Worm (Caenorhabditis elegans) whole organism, L2 larva: ENCODE measurements around the gene gst-17.

Source experiments
- F13H6.1 ChIP-seq: sonication (generic microtip); optimal IDR thresholded peaks from 2 replicates; lab custom pipeline; 2016; ENCODE audit warnings: missing genetic modification characterization, missing compliant biosample characterization
- Y55F3AM.14 ChIP-seq: fragments of 200-800 bp; sonication (Bioruptor generic); optimal IDR thresholded peaks from 2 replicates; lab custom pipeline; 2018; ENCODE audit warnings: mild to moderate bottlenecking, missing genetic modification characterization, missing compliant biosample characterization
- ZK546.5 ChIP-seq: sonication (generic microtip); optimal IDR thresholded peaks from 2 replicates; lab custom pipeline; 2017; ENCODE audit warnings: missing biosample characterization, missing genetic modification characterization
- alr-1 ChIP-seq: fragments of 150-350 bp; optimal IDR thresholded peaks from 2 replicates; lab custom pipeline; 2014; ENCODE audit warnings: missing biosample characterization, missing genetic modification characterization
- aly-2 ChIP-seq: fragments of 150-350 bp; optimal IDR thresholded peaks from 2 replicates; lab custom pipeline; 2014; ENCODE audit warnings: missing biosample characterization, missing genetic modification characterization
- blmp-1 ChIP-seq: sonication (generic microtip); optimal IDR thresholded peaks from 2 replicates; lab custom pipeline; 2017; ENCODE audit warnings: missing genetic modification characterization, mild to moderate bottlenecking, missing compliant biosample characterization, antibody characterized with exemption, moderate library complexity; ENCODE audit not compliant: insufficient read depth
- ceh-16 ChIP-seq: fragments of 150-350 bp; optimal IDR thresholded peaks from 2 replicates; lab custom pipeline; 2014; ENCODE audit warnings: missing biosample characterization, missing genetic modification characterization
- ceh-82 ChIP-seq: fragments of 150-350 bp; optimal IDR thresholded peaks from 2 replicates; lab custom pipeline; 2014; ENCODE audit warnings: missing biosample characterization, missing genetic modification characterization
- dmd-4 ChIP-seq: sonication (generic microtip); optimal IDR thresholded peaks from 2 replicates; lab custom pipeline; 2017; ENCODE audit warnings: missing biosample characterization, missing genetic modification characterization
- elt-1 ChIP-seq: fragments of 150-350 bp; optimal IDR thresholded peaks from 2 replicates; lab custom pipeline; 2014; ENCODE audit warnings: missing biosample characterization, missing genetic modification characterization
- gmeb-1 ChIP-seq: fragments of 150-350 bp; optimal IDR thresholded peaks from 2 replicates; lab custom pipeline; 2014; ENCODE audit warnings: missing biosample characterization, missing genetic modification characterization
- lsy-2 ChIP-seq, 2 experiments: fragments of 150-350 bp in 1 of 2; sonication (generic microtip) in 1 of 2; optimal IDR thresholded peaks; 2 replicates each; lab custom pipeline; 2014 to 2017; ENCODE audit warnings: missing biosample characterization in 2 of 2, missing genetic modification characterization in 2 of 2
- mab-5 ChIP-seq: fragments of 150-350 bp; optimal IDR thresholded peaks from 2 replicates; lab custom pipeline; 2014; ENCODE audit warnings: missing biosample characterization, missing genetic modification characterization
- mbf-1 ChIP-seq: sonication (generic microtip); optimal IDR thresholded peaks from 2 replicates; lab custom pipeline; 2017; ENCODE audit warnings: missing biosample characterization, missing genetic modification characterization
- mdl-1 ChIP-seq, 2 experiments: fragments of 150-350 bp in 1 of 2; sonication (generic microtip) in 1 of 2; optimal IDR thresholded peaks; 2 replicates each; lab custom pipeline; 2017; ENCODE audit warnings: missing biosample characterization in 2 of 2, missing genetic modification characterization in 2 of 2
- nhr-11 ChIP-seq: fragments of 150-350 bp; optimal IDR thresholded peaks from 2 replicates; lab custom pipeline; 2014; ENCODE audit warnings: missing biosample characterization, missing genetic modification characterization
- nhr-12 ChIP-seq: fragments of 150-350 bp; optimal IDR thresholded peaks from 2 replicates; lab custom pipeline; 2014; ENCODE audit warnings: missing biosample characterization, missing genetic modification characterization
- nhr-129 ChIP-seq: fragments of 150-350 bp; optimal IDR thresholded peaks from 2 replicates; lab custom pipeline; 2014; ENCODE audit warnings: missing biosample characterization, missing genetic modification characterization
- nhr-21 ChIP-seq: fragments of 150-350 bp; optimal IDR thresholded peaks from 2 replicates; lab custom pipeline; 2014; ENCODE audit warnings: missing biosample characterization, missing genetic modification characterization
- nhr-237 ChIP-seq: fragments of 150-350 bp; optimal IDR thresholded peaks from 2 replicates; lab custom pipeline; 2014; ENCODE audit warnings: missing biosample characterization, missing genetic modification characterization
- nhr-25 ChIP-seq: fragments of 150-350 bp; sonication (generic microtip); optimal IDR thresholded peaks from 3 replicates; lab custom pipeline; 2014; ENCODE audit warnings: missing biosample characterization, missing genetic modification characterization
- nhr-77 ChIP-seq: fragments of 150-350 bp; optimal IDR thresholded peaks from 2 replicates; lab custom pipeline; 2014; ENCODE audit warnings: missing biosample characterization, missing genetic modification characterization
- peb-1 ChIP-seq: fragments of 150-350 bp; optimal IDR thresholded peaks from 2 replicates; lab custom pipeline; 2014; ENCODE audit warnings: missing biosample characterization, missing genetic modification characterization
- sem-4 ChIP-seq: fragments of 150-350 bp; optimal IDR thresholded peaks from 2 replicates; lab custom pipeline; 2014; ENCODE audit warnings: missing biosample characterization, missing genetic modification reagents, missing genetic modification characterization
- skn-1 ChIP-seq: sonication (generic microtip); optimal IDR thresholded peaks from 2 replicates; lab custom pipeline; 2017; ENCODE audit warnings: missing biosample characterization, missing genetic modification characterization
- sma-3 ChIP-seq: sonication (generic microtip); optimal IDR thresholded peaks from 2 replicates; lab custom pipeline; 2016; ENCODE audit warnings: missing genetic modification reagents, missing genetic modification characterization, missing compliant biosample characterization
- sma-9 ChIP-seq, 2 experiments: fragments of 150-350 bp in 1 of 2; sonication (generic microtip) in 1 of 2; optimal IDR thresholded peaks; 2 replicates each; lab custom pipeline; 2014 to 2016; ENCODE audit warnings: missing genetic modification characterization in 2 of 2, mild to moderate bottlenecking in 1 of 2, missing biosample characterization in 1 of 2, missing compliant biosample characterization in 1 of 2, missing genetic modification reagents in 1 of 2, moderate library complexity in 1 of 2
- snpc-4 ChIP-seq: fragments of 150-350 bp; optimal IDR thresholded peaks from 2 replicates; lab custom pipeline; 2014; ENCODE audit warnings: missing biosample characterization, missing genetic modification characterization
- unc-39 ChIP-seq: fragments of 150-350 bp; optimal IDR thresholded peaks from 2 replicates; lab custom pipeline; 2014; ENCODE audit warnings: missing biosample characterization, missing genetic modification characterization
- unc-55 ChIP-seq: fragments of 150-350 bp; sonication (generic microtip); optimal IDR thresholded peaks from 3 replicates; lab custom pipeline; 2014; ENCODE audit warnings: missing biosample characterization, missing genetic modification reagents, missing genetic modification characterization
- unc-62 ChIP-seq: fragments of 150-350 bp; optimal IDR thresholded peaks from 2 replicates; lab custom pipeline; 2014; ENCODE audit warnings: missing biosample characterization, missing genetic modification reagents, missing genetic modification characterization
- zag-1 ChIP-seq: fragments of 150-350 bp; optimal IDR thresholded peaks from 2 replicates; lab custom pipeline; 2014; ENCODE audit warnings: missing biosample characterization, missing genetic modification characterization
- ztf-4 ChIP-seq: fragments of 150-350 bp; optimal IDR thresholded peaks from 2 replicates; lab custom pipeline; 2014; ENCODE audit warnings: missing biosample characterization, missing genetic modification characterization

gst-17 gene

ce11 chrII:13595279-13595678, 35.3 kb downstream of the gst-17 start:
- TF ChIP-seq nhr-237 (tag; lab: Kevin White, UChicago) (no peak), Y55F3AM.14 (GFP tag; lab: Kevin White, UChicago) (no peak), unc-62 (GFP tag; lab: Kevin White, UChicago) (no peak), blmp-1 (tag; lab: Kevin White, UChicago) (no peak), ceh-82 (tag; lab: Kevin White, UChicago) (no peak), F13H6.1 (tag; lab: Kevin White, UChicago) (no peak), snpc-4 (tag; lab: Kevin White, UChicago) (no peak), dmd-4 (tag; lab: Kevin White, UChicago) (no peak), nhr-12 (no peak), nhr-21 (no peak), peb-1 (no peak), mdl-1 (tag; optimal IDR thresholded peaks at IDR 0.05; lab: Kevin White, UChicago) (no peak), nhr-129 (tag; lab: Kevin White, UChicago) (no peak), ztf-4 (no peak), lsy-2 (tag; optimal IDR thresholded peaks at IDR 0.05; lab: Kevin White, UChicago) (no peak), ceh-16 (tag; lab: Kevin White, UChicago) (no peak), nhr-11 (no peak), sem-4 (tag; lab: Kevin White, UChicago) (no peak), nhr-25 (no peak), mab-5 (tag; lab: Kevin White, UChicago) (no peak)

- no peak for TF ChIP-seq nhr-11
- TF ChIP-seq nhr-77 (tag; lab: Kevin White, UChicago), result no peak
- TF ChIP-seq sma-3, result peak; percentile 27
Observed at ce11 chrII:13593659-13594221, 36.9 kb downstream of the gst-17 start, which contains the start of gene clec-146. Gene clec-146 (minus strand): TSS chrII:13593774.

- no peak for TF ChIP-seq unc-55
- TF ChIP-seq peb-1, result no peak
- no peak for TF ChIP-seq lsy-2 (tag; optimal IDR thresholded peaks at IDR 0.05; lab: Kevin White, UChicago)
- TF ChIP-seq sma-9 (GFP tag; optimal IDR thresholded peaks at IDR 0.05; lab: Kevin White, UChicago), result no peak
- TF ChIP-seq sma-9 (tag; optimal IDR thresholded peaks at IDR 0.05; lab: Kevin White, UChicago), result no peak
- no peak for TF ChIP-seq alr-1 (tag; lab: Kevin White, UChicago)
- no peak for TF ChIP-seq zag-1 (tag; lab: Kevin White, UChicago)
- no peak for TF ChIP-seq nhr-12
- TF ChIP-seq mbf-1 (tag; lab: Kevin White, UChicago), result no peak
- TF ChIP-seq nhr-129 (tag; lab: Kevin White, UChicago), result no peak
- no peak for TF ChIP-seq unc-39 (tag; lab: Kevin White, UChicago)
- TF ChIP-seq Y55F3AM.14 (GFP tag; lab: Kevin White, UChicago), result no peak
- no peak for TF ChIP-seq gmeb-1
- TF ChIP-seq F13H6.1 (tag; lab: Kevin White, UChicago), result no peak
- no peak for TF ChIP-seq elt-1
- TF ChIP-seq skn-1 (tag; lab: Kevin White, UChicago), result no peak
- no peak for TF ChIP-seq ZK546.5 (tag; lab: Kevin White, UChicago)
- no peak for TF ChIP-seq nhr-237 (tag; lab: Kevin White, UChicago)
Observed at ce11 chrII:13590461-13590860, 40.1 kb downstream of the gst-17 start, which contains the start of gene clec-145. Gene clec-145 (minus strand): TSS chrII:13590561.

- TF ChIP-seq F13H6.1 (tag; lab: Kevin White, UChicago) (no peak), skn-1 (tag; lab: Kevin White, UChicago) (no peak), nhr-21 (no peak), zag-1 (tag; lab: Kevin White, UChicago) (no peak), Y55F3AM.14 (GFP tag; lab: Kevin White, UChicago) (no peak), sem-4 (tag; lab: Kevin White, UChicago) (no peak), nhr-129 (tag; lab: Kevin White, UChicago) (no peak), mdl-1 (tag; optimal IDR thresholded peaks at IDR 0.05; lab: Kevin White, UChicago) (no peak), aly-2 (tag; lab: Kevin White, UChicago) (no peak), ceh-82 (tag; lab: Kevin White, UChicago) (no peak)
Observed at ce11 chrII:13585655-13586170, 44.9 kb downstream of the gst-17 start, which contains the start of gene Y48E1B.8. Gene Y48E1B.8 (plus strand): TSS chrII:13585705.
